Worm (Caenorhabditis elegans): ENCODE measurements around the gene srd-33.

DNA sequence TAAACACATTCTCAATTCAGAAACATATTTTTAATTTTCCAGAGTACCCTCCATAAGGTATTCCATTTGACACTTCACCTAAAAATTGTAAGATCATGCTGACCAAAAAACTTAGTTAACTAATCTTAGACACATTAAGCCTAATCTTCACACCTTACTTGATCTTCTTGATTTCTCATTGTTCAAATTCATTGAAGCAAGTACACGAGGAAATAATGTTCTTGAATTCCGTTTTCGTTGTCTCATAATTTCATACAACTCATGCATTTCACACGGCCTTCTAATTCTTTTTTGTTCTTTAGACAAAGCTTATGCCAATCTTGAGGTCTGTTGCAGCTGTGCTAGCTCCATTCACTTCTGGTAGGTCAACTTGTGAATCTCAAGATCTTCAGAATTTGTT, at the start of gene srd-33:
- no peak for TF ChIP-seq tbx-2 (tag; optimal IDR thresholded peaks at IDR 0.05)
- TF ChIP-seq unc-39 (tag; optimal IDR thresholded peaks at IDR 0.05): no peak
- no peak for TF ChIP-seq fos-1 (tag; optimal IDR thresholded peaks at IDR 0.05)
